Worm (Caenorhabditis elegans): Measurements from ENCODE around the gene str-86.

ce11 chrV:9003291-9003690, 19.8 kb upstream of the str-86 start, which contains the start of gene srx-1:
- TF ChIP-seq klf-2 (GFP tag; conservative IDR thresholded peaks at IDR 0.05) (no peak), cog-1 (tag; optimal IDR thresholded peaks at IDR 0.05) (no peak), med-1 (GFP tag; optimal IDR thresholded peaks at IDR 0.05; ENCODE audit: insufficient read depth) (no peak), flt-1 (GFP tag; IDR thresholded peaks at IDR 0.05) (no peak)
